Worm (Caenorhabditis elegans) whole organism, L4/young adult: ENCODE data around the gene D2096.13.

Experiments used
- W03F9.2 ChIP-seq: fragments of 150-350 bp; optimal IDR thresholded peaks from 2 replicates; lab custom pipeline; 2014; ENCODE audit warnings: missing biosample characterization, missing genetic modification characterization
- him-1 ChIP-seq: sonication (generic microtip); optimal IDR thresholded peaks from 2 replicates; lab custom pipeline; 2016; ENCODE audit warnings: missing genotype, missing genetic modification reagents, missing genetic modification characterization, missing compliant biosample characterization

DNA sequence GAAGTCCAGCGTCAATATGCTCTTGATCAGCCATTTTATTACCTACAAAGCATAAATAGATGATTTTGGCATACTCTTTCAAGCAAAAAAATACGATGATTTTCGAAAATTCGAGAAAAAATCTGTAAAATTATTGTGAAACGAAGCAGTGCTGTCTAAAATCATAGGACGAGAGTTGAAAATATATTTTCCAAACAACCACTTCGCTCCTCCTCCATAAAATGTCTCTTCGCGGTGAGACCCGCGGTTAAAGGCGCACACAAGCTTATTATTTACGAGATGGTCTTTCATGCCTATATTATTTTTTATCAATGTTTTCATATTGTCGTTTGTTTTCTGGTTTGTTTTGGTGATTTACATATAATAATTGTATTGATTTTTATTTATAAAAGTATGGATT lies 20.9 kb upstream of the D2096.13 start, which contains the start of gene nap-1:
- TF ChIP-seq W03F9.2 (tag; lab: Kevin White, UChicago) (peak; percentile 89), him-1 (tag; lab: Kevin White, UChicago) (no peak)
